Worm (Caenorhabditis elegans) whole organism, early embryonic: ENCODE measurements around the gene C08E8.9.

Source experiments
- B0310.2 ChIP-seq: sonication (generic microtip); optimal IDR thresholded peaks from 2 replicates; lab custom pipeline; 2016; ENCODE audit warnings: mild to moderate bottlenecking, missing genetic modification characterization, missing compliant biosample characterization
- F13C5.2 ChIP-seq: sonication (generic microtip); optimal IDR thresholded peaks from 2 replicates; lab custom pipeline; 2017; ENCODE audit warnings: mild to moderate bottlenecking, missing genetic modification characterization, inconsistent platforms, missing compliant biosample characterization
- aly-1 ChIP-seq: sonication (generic microtip); optimal IDR thresholded peaks from 2 replicates; lab custom pipeline; 2016; ENCODE audit warnings: missing genetic modification characterization, missing compliant biosample characterization
- ama-1 ChIP-seq: fragments of 150-350 bp; optimal IDR thresholded peaks from 2 replicates; lab custom pipeline; 2014
- ceh-13 ChIP-seq: fragments of 200-800 bp; sonication (Bioruptor generic); optimal IDR thresholded peaks from 2 replicates; lab custom pipeline; 2018; ENCODE audit warnings: mild to moderate bottlenecking, missing genetic modification characterization, missing compliant biosample characterization
- ceh-36 ChIP-seq: sonication (generic microtip); optimal IDR thresholded peaks from 2 replicates; lab custom pipeline; 2016; ENCODE audit warnings: missing genetic modification characterization, inconsistent platforms, missing compliant biosample characterization
- ets-7 ChIP-seq: sonication (generic microtip); optimal IDR thresholded peaks from 2 replicates; lab custom pipeline; 2016; ENCODE audit warnings: missing genotype, missing genetic modification characterization, missing compliant biosample characterization
- flt-1 ChIP-seq: fragments of 200-800 bp; sonication (Bioruptor generic); IDR thresholded peaks from 2 replicates; pipeline ENCODE4 v1.3.6; 2022; ENCODE audit warnings: missing genetic modification characterization, missing compliant biosample characterization
- hmbx-1 ChIP-seq: sonication (generic microtip); optimal IDR thresholded peaks from 2 replicates; lab custom pipeline; 2016; ENCODE audit warnings: mild to moderate bottlenecking, missing genetic modification characterization, missing compliant biosample characterization
- hmg-4 ChIP-seq: fragments of 200-800 bp; sonication (Bioruptor generic); optimal IDR thresholded peaks from 2 replicates; lab custom pipeline; 2018; ENCODE audit warnings: mild to moderate bottlenecking, missing genetic modification characterization, missing compliant biosample characterization
- hnd-1 ChIP-seq: sonication (generic microtip); optimal IDR thresholded peaks from 2 replicates; lab custom pipeline; 2016; ENCODE audit warnings: missing genetic modification characterization, missing compliant biosample characterization
- pes-1 ChIP-seq: fragments of 200-800 bp; sonication (Bioruptor generic); IDR thresholded peaks from 2 replicates; pipeline ENCODE4 v1.3.6; 2022; ENCODE audit warnings: missing genetic modification reagents, missing genetic modification characterization, missing compliant biosample characterization
- scrt-1 ChIP-seq: fragments of 200-800 bp; sonication (Bioruptor generic); IDR thresholded peaks from 2 replicates; pipeline ENCODE4 v1.3.6; 2022; ENCODE audit warnings: missing genetic modification characterization, missing compliant biosample characterization
- sea-1 ChIP-seq: fragments of 200-800 bp; sonication (Bioruptor generic); conservative IDR thresholded peaks from 2 replicates; pipeline ENCODE4 v1.3.6; 2022; ENCODE audit warnings: missing genetic modification characterization, missing compliant biosample characterization
- tbx-11 ChIP-seq: fragments of 200-800 bp; sonication (Bioruptor generic); IDR thresholded peaks from 2 replicates; pipeline ENCODE4 v1.3.6; 2022; ENCODE audit warnings: missing genetic modification characterization, missing compliant biosample characterization
- tbx-37 ChIP-seq: fragments of 200-800 bp; sonication (Bioruptor generic); conservative IDR thresholded peaks from 2 replicates; pipeline ENCODE4 v1.3.6; 2022; ENCODE audit warnings: missing genetic modification reagents, missing genetic modification characterization, missing compliant biosample characterization
- tra-4 ChIP-seq: sonication (generic microtip); optimal IDR thresholded peaks from 2 replicates; lab custom pipeline; 2017; ENCODE audit warnings: missing genetic modification characterization, missing compliant biosample characterization

Gene C08E8.9

DNA sequence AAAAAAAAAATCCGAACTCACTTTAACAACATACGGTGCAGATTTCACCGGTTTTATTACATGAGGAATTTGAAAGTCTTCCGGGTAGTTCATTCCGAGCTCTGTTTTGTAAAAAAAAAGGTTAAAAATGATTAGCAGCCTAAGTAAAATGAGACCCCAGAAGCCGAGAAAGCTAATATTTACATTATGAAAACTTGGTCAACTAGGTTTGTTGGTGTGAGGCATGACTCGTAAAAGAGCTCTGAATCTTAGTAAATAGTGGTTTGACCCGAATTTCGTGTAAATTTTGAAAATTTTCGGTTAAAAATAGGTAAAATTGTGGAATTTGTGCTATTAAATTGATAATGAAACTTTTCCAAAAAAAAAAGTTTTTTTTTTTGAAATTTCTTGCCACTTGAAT, 2.3 kb upstream of the C08E8.9 start, which contains the start of gene C08E8.1:
Gene C08E8.1, minus strand, starts transcription at position 101 of the 400 bp plus-strand sequence.
- TF ChIP-seq ceh-36 (tag; lab: Kevin White, UChicago) (no peak), aly-1 (no peak), ama-1 (lab: Kevin White, UChicago) (no peak), pes-1 (GFP tag; lab: Robert Waterston, UW) (no peak), sea-1 (GFP tag; lab: Robert Waterston, UW) (no peak), hmbx-1 (tag; lab: Kevin White, UChicago) (no peak), ceh-13 (GFP tag; lab: Kevin White, UChicago) (no peak), B0310.2 (no peak), F13C5.2 (no peak), ets-7 (no peak), scrt-1 (GFP tag; lab: Robert Waterston, UW) (no peak), tra-4 (tag; lab: Kevin White, UChicago) (no peak), hmg-4 (GFP tag; lab: Kevin White, UChicago) (no peak), tbx-37 (GFP tag; lab: Robert Waterston, UW) (no peak), hnd-1 (tag; lab: Kevin White, UChicago) (no peak), flt-1 (GFP tag; lab: Robert Waterston, UW) (no peak)

DNA sequence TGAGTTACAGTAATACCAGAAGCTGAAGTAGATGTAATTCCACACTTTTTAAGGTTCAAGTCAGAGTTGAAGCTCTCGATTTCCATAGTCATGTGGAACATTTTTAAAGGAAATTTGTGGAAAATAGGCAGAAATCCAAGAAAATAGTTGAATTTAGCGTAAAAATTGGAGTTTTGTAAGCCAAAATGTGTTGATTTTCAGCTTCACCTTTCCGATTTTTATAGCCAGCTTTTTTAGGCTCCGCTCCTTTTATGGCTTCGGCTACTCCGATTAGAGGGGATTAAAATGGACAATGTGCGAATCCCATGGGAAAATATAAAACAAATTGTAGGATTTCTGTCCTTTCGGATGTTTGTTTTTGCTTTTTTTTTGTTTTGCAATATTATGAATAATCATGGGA, 3.7 kb downstream of the C08E8.9 start, which contains the start of gene C08E8.6:
Gene C08E8.6, minus strand, starts transcription at position 101 of the 400 bp plus-strand sequence.
- TF ChIP-seq ceh-36 (tag; lab: Kevin White, UChicago): no peak
- no peak for TF ChIP-seq flt-1 (GFP tag; lab: Robert Waterston, UW)
- TF ChIP-seq tbx-11 (GFP tag; lab: Robert Waterston, UW): no peak
- TF ChIP-seq hmg-4 (GFP tag; lab: Kevin White, UChicago): no peak
- TF ChIP-seq hmbx-1 (tag; lab: Kevin White, UChicago): no peak
- TF ChIP-seq aly-1: no peak
- no peak for TF ChIP-seq scrt-1 (GFP tag; lab: Robert Waterston, UW)
- TF ChIP-seq sea-1 (GFP tag; lab: Robert Waterston, UW): no peak
- no peak for TF ChIP-seq ama-1 (lab: Kevin White, UChicago)
- no peak for TF ChIP-seq F13C5.2
- no peak for TF ChIP-seq ceh-13 (GFP tag; lab: Kevin White, UChicago)
- no peak for TF ChIP-seq B0310.2
- no peak for TF ChIP-seq ets-7
- no peak for TF ChIP-seq hnd-1 (tag; lab: Kevin White, UChicago)
- no peak for TF ChIP-seq pes-1 (GFP tag; lab: Robert Waterston, UW)
- TF ChIP-seq tbx-37 (GFP tag; lab: Robert Waterston, UW): no peak

DNA sequence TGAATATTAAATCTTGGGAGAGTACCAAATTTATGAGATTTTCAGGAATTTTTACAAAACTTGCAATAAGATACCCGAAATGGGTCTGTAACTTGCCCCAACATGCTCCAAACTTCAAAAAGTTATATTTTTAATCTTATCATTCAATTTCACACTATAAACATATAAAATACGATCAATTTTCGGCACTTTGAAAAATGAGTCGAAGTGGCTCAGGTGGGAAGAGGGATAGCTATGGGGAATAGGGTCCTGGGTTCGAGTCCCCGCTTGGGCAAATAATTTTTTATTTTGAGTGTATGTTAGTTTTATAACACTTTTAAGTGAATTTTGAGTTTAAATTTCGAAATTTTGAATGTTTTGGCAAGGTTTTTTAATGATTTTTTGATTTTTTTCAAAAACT, 6.4 kb downstream of the C08E8.9 start:
- TF ChIP-seq hnd-1 (tag; lab: Kevin White, UChicago) (no peak), tbx-11 (GFP tag; lab: Robert Waterston, UW) (no peak), hmg-4 (GFP tag; lab: Kevin White, UChicago) (no peak), ets-7 (no peak), scrt-1 (GFP tag; lab: Robert Waterston, UW) (no peak), pes-1 (GFP tag; lab: Robert Waterston, UW) (no peak), ama-1 (lab: Kevin White, UChicago) (no peak), F13C5.2 (no peak), ceh-13 (GFP tag; lab: Kevin White, UChicago) (no peak), flt-1 (GFP tag; lab: Robert Waterston, UW) (no peak), aly-1 (no peak), ceh-36 (tag; lab: Kevin White, UChicago) (no peak), tra-4 (tag; lab: Kevin White, UChicago) (no peak), sea-1 (GFP tag; lab: Robert Waterston, UW) (no peak), B0310.2 (no peak), hmbx-1 (tag; lab: Kevin White, UChicago) (no peak)

DNA sequence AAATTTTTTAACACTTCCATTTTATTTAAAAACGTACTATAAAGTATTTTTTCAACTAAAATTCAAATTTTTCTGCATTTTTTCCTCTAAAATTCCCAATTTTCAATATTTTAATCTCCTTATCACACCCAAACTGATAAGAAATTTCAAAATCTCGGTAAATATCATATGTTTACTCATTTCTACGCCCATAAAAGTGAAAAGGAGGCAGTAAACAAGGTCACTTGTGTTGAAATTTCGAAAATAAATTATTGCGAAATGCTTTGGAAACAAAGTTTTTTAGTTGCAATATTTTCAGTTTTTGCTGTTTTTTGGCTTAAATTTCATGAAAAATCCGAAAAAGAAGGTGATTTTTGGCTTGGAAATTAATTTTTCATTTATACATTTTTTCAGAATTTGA, 6.9 kb downstream of the C08E8.9 start, which contains the start of gene C08E8.4:
Gene C08E8.4, plus strand, starts transcription at position 268 of the 400 bp plus-strand sequence.
- TF ChIP-seq F13C5.2 (no peak), ama-1 (lab: Kevin White, UChicago) (no peak), tbx-37 (GFP tag; lab: Robert Waterston, UW) (no peak), hnd-1 (tag; lab: Kevin White, UChicago) (no peak), hmbx-1 (tag; lab: Kevin White, UChicago) (no peak), scrt-1 (GFP tag; lab: Robert Waterston, UW) (no peak), ceh-36 (tag; lab: Kevin White, UChicago) (no peak)

DNA sequence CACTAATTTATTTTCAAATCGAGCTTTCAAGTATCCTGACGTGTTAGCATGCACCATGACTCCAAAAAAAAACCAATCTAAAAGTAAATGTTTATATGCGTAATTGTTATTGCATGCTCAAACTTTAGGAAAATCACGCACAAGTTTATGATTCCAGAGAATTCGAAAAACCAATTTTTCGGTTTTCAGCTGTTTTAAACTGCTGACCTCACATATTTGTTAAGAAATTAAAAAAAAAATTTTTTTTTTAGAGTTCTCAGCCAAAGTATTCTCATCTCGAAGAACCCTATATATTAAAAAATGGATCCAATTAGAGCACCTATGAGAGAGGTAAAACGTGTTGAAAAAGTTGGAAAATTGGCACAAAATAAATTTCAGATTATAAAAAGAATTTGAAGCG, 9.5 kb downstream of the C08E8.9 start, which contains the start of gene Y51A2B.2:
Gene Y51A2B.2, plus strand, starts transcription at position 301 of the 400 bp plus-strand sequence.
- TF ChIP-seq scrt-1 (GFP tag; lab: Robert Waterston, UW) (no peak), F13C5.2 (no peak), hmg-4 (GFP tag; lab: Kevin White, UChicago) (no peak), ceh-13 (GFP tag; lab: Kevin White, UChicago) (no peak), tbx-37 (GFP tag; lab: Robert Waterston, UW) (no peak), aly-1 (no peak), B0310.2 (no peak), flt-1 (GFP tag; lab: Robert Waterston, UW) (no peak), tbx-11 (GFP tag; lab: Robert Waterston, UW) (no peak), ama-1 (lab: Kevin White, UChicago) (no peak), pes-1 (GFP tag; lab: Robert Waterston, UW) (no peak), hmbx-1 (tag; lab: Kevin White, UChicago) (no peak), hnd-1 (tag; lab: Kevin White, UChicago) (no peak), ets-7 (no peak), ceh-36 (tag; lab: Kevin White, UChicago) (no peak), tra-4 (tag; lab: Kevin White, UChicago) (no peak), sea-1 (GFP tag; lab: Robert Waterston, UW) (no peak)

DNA sequence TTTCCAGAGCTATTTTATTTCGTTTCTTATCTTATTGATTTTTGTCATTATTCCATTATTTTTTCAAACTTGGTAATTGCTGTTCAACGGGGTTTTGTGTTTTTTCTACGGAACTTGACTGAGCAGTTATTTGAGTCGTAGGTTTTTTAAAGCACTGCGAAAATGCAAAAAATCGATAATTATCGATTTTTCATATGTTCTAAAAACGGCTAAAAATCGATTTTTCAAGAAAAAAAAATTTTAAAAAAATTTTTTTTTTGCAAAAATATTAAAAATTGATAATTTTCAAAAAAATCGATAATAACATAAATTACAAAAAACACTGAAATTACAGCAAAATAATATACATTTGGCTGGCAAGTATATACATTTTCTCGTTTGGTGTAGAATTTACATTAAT, 10.9 kb downstream of the C08E8.9 start:
- TF ChIP-seq ceh-36 (tag; lab: Kevin White, UChicago): no peak
- no peak for TF ChIP-seq pes-1 (GFP tag; lab: Robert Waterston, UW)
- TF ChIP-seq ama-1 (lab: Kevin White, UChicago): no peak
- TF ChIP-seq hmg-4 (GFP tag; lab: Kevin White, UChicago): no peak
- TF ChIP-seq scrt-1 (GFP tag; lab: Robert Waterston, UW): no peak
- no peak for TF ChIP-seq F13C5.2
- TF ChIP-seq B0310.2: no peak
- no peak for TF ChIP-seq tra-4 (tag; lab: Kevin White, UChicago)
- no peak for TF ChIP-seq hnd-1 (tag; lab: Kevin White, UChicago)
- TF ChIP-seq tbx-11 (GFP tag; lab: Robert Waterston, UW): no peak
- no peak for TF ChIP-seq aly-1
- no peak for TF ChIP-seq tbx-37 (GFP tag; lab: Robert Waterston, UW)
- no peak for TF ChIP-seq sea-1 (GFP tag; lab: Robert Waterston, UW)
- no peak for TF ChIP-seq hmbx-1 (tag; lab: Kevin White, UChicago)
- no peak for TF ChIP-seq ets-7
- TF ChIP-seq ceh-13 (GFP tag; lab: Kevin White, UChicago): no peak
